Worm (Caenorhabditis elegans) whole organism, young adult: ENCODE measurements around the gene mrp-5.
A peak's percentile ranks its signal among the peaks of the same experiment; 100 is the strongest.

Experiments used
- ets-4 ChIP-seq: fragments of 200-800 bp; sonication (Bioruptor generic); optimal IDR thresholded peaks from 2 replicates; lab custom pipeline; 2018; ENCODE audit warnings: mild to moderate bottlenecking, missing genetic modification characterization, missing compliant biosample characterization
- nfyb-1 ChIP-seq: fragments of 200-800 bp; sonication (Bioruptor generic); IDR thresholded peaks from 2 replicates; pipeline ENCODE4 v1.3.6; 2022; ENCODE audit warnings: missing genetic modification reagents, missing genetic modification characterization, missing compliant biosample characterization
- rpc-1 ChIP-seq, 2 experiments: fragments of 150-350 bp in 1 of 2; sonication (generic microtip) in 1 of 2; optimal IDR thresholded peaks; 2 replicates each; lab custom pipeline; 2014 to 2018; ENCODE audit warnings: missing biosample characterization in 1 of 2, missing genetic modification characterization in 1 of 2, missing genetic modification reagents in 1 of 2, missing genotype in 1 of 2

DNA sequence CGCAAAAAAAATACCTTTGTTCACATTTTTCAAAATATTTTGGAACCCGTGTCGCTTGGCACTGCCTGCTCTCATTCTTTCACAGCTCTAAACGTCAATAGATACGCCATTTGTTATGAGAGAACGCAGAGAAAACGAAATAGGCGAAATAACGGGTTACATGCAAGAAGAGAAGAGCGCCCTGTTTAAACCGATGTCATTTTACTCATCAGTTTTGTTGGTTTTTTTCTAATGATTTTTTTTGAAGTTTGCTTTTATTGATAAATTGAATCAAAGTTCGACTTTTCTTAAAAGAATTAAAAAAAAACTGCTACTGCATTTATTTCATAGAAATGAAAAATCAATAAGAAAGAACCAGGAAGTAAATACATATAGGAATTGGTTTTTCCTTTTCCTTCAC is 32.6 kb upstream of the mrp-5 start:
- no peak for TF ChIP-seq ets-4 (GFP tag; lab: Kevin White, UChicago)
- TF ChIP-seq rpc-1 (optimal IDR thresholded peaks at IDR 0.05; lab: Kevin White, UChicago): no peak
- TF ChIP-seq rpc-1 (tag; optimal IDR thresholded peaks at IDR 0.05; lab: Kevin White, UChicago): no peak
- TF ChIP-seq nfyb-1 (GFP tag; lab: Robert Waterston, UW): 0 out of 2 replicates have a peak, but pooled peaks have one; percentile 30
